Fruit fly (Drosophila melanogaster) whole organism, embryonic: ENCODE results near the gene CG6195.

Source experiments
- Adf1 ChIP-seq: fragments of 200-800 bp; sonication (Bioruptor generic); IDR thresholded peaks from 2 replicates; pipeline ENCODE4 v1.3.6; 2022; ENCODE audit warnings: missing biosample characterization, missing genetic modification characterization
- C15 ChIP-seq: fragments of 200-800 bp; sonication (Bioruptor generic); IDR thresholded peaks from 3 replicates; pipeline ENCODE4 v1.3.6; 2022; ENCODE audit warnings: missing biosample characterization, missing genetic modification characterization
- CG10431 ChIP-seq: fragments of 200-800 bp; sonication (Bioruptor generic); optimal IDR thresholded peaks from 3 replicates; lab custom pipeline; 2018; ENCODE audit warnings: missing biosample characterization, mild to moderate bottlenecking, missing genetic modification characterization
- CG11085 ChIP-seq: fragments of 200-800 bp; sonication (Bioruptor generic); IDR thresholded peaks from 2 replicates; pipeline ENCODE4 v1.3.6; 2022; ENCODE audit warnings: missing biosample characterization, missing genetic modification characterization
- CG11560 ChIP-seq: fragments of 200-800 bp; sonication (Bioruptor generic); IDR thresholded peaks from 3 replicates; pipeline ENCODE4 v1.3.6; 2022; ENCODE audit warnings: missing biosample characterization, missing genetic modification characterization
- CG13287 ChIP-seq: fragments of 200-800 bp; sonication (Bioruptor generic); IDR thresholded peaks from 2 replicates; pipeline ENCODE4 v1.3.6; 2022; ENCODE audit warnings: missing biosample characterization, missing genetic modification characterization; ENCODE audit not compliant: partially characterized antibody
- CG18011 ChIP-seq: fragments of 200-800 bp; sonication (Bioruptor generic); optimal IDR thresholded peaks from 2 replicates; lab custom pipeline; 2017; ENCODE audit warnings: missing biosample characterization, missing genetic modification characterization, mild to moderate bottlenecking, moderate library complexity, missing genotype
- CG18764 ChIP-seq: fragments of 200-800 bp; sonication (Bioruptor generic); optimal IDR thresholded peaks from 3 replicates; lab custom pipeline; 2016; ENCODE audit warnings: missing biosample characterization, missing genetic modification characterization
- CG33557 ChIP-seq: fragments of 200-800 bp; sonication (Bioruptor generic); optimal IDR thresholded peaks from 2 replicates; lab custom pipeline; 2019; ENCODE audit warnings: missing biosample characterization, mild to moderate bottlenecking, missing genetic modification characterization, moderate library complexity
- CG4404 ChIP-seq: fragments of 200-800 bp; sonication (Bioruptor generic); IDR thresholded peaks from 2 replicates; pipeline ENCODE4 v1.3.6; 2022; ENCODE audit warnings: missing biosample characterization, missing genetic modification characterization
- CG6175 ChIP-seq: fragments of 200-800 bp; sonication (Bioruptor generic); IDR thresholded peaks from 3 replicates; pipeline ENCODE4 v1.3.6; 2022; ENCODE audit warnings: missing biosample characterization, missing genetic modification characterization
- CG7928 ChIP-seq: fragments of 200-800 bp; sonication (Bioruptor generic); optimal IDR thresholded peaks from 2 replicates; lab custom pipeline; 2017; ENCODE audit warnings: missing biosample characterization, mild to moderate bottlenecking, missing genetic modification characterization
- CG9215 ChIP-seq: fragments of 200-800 bp; sonication (Bioruptor generic); IDR thresholded peaks from 2 replicates; pipeline ENCODE4 v1.3.6; 2022; ENCODE audit warnings: missing biosample characterization, missing genetic modification characterization
- CG9727 ChIP-seq: fragments of 200-800 bp; sonication (Bioruptor generic); optimal IDR thresholded peaks from 3 replicates; lab custom pipeline; 2017; ENCODE audit warnings: missing biosample characterization, mild to moderate bottlenecking, missing genetic modification characterization
- CoRest ChIP-seq: fragments of 200-800 bp; sonication (Bioruptor generic); optimal IDR thresholded peaks from 3 replicates; lab custom pipeline; 2018; ENCODE audit warnings: missing biosample characterization, mild to moderate bottlenecking, missing genetic modification characterization, moderate library complexity
- D ChIP-seq, 2 experiments: fragments of 200-800 bp in 1 of 2; fragments of >200 bp in 1 of 2; sonication (Bioruptor generic) in 1 of 2; optimal IDR thresholded peaks; 2 replicates in 1 of 2; 3 replicates in 1 of 2; lab custom pipeline; 2017; ENCODE audit warnings: mild to moderate bottlenecking in 1 of 2, missing biosample characterization in 1 of 2, missing genetic modification characterization in 1 of 2, missing genetic modification reagents in 1 of 2
- D19B ChIP-seq: fragments of 200-800 bp; sonication (Bioruptor generic); optimal IDR thresholded peaks from 2 replicates; lab custom pipeline; 2017; ENCODE audit warnings: missing biosample characterization, mild to moderate bottlenecking, missing genetic modification characterization
- Dfd ChIP-seq, 2 experiments: fragments of >200 bp; optimal IDR thresholded peaks; 2 replicates each; lab custom pipeline; 2017; ENCODE audit warnings: missing biosample characterization in 2 of 2, missing genetic modification characterization in 2 of 2
- Doc2 ChIP-seq: fragments of 200-800 bp; sonication (Bioruptor generic); IDR thresholded peaks from 2 replicates; pipeline ENCODE4 v1.3.6; 2022; ENCODE audit warnings: missing biosample characterization, missing genetic modification characterization
- Doc3 ChIP-seq: fragments of 200-800 bp; sonication (Bioruptor generic); IDR thresholded peaks from 3 replicates; pipeline ENCODE4 v1.3.6; 2022; ENCODE audit warnings: missing biosample characterization, missing genetic modification characterization; ENCODE audit not compliant: partially characterized antibody
- Drgx ChIP-seq: fragments of 200-800 bp; sonication (Bioruptor generic); IDR thresholded peaks from 2 replicates; pipeline ENCODE4 v1.3.6; 2022; ENCODE audit warnings: missing biosample characterization, missing genetic modification characterization
- ERR ChIP-seq: fragments of 200-800 bp; sonication (Bioruptor generic); optimal IDR thresholded peaks from 2 replicates; lab custom pipeline; 2016; ENCODE audit warnings: missing biosample characterization, missing genetic modification characterization
- Eip74EF ChIP-seq, 2 experiments: fragments of 200-800 bp in 1 of 2; fragments of >200 bp in 1 of 2; sonication (Bioruptor generic) in 1 of 2; optimal IDR thresholded peaks; 2 replicates each; lab custom pipeline; 2017 to 2019; ENCODE audit warnings: missing biosample characterization in 2 of 2, missing genetic modification characterization in 2 of 2, mild to moderate bottlenecking in 1 of 2, moderate library complexity in 1 of 2
- Fer2 ChIP-seq: fragments of 200-800 bp; sonication (Bioruptor generic); optimal IDR thresholded peaks from 2 replicates; lab custom pipeline; 2018; ENCODE audit warnings: missing biosample characterization, mild to moderate bottlenecking, missing genetic modification characterization, moderate library complexity
- HmgZ ChIP-seq: fragments of 200-800 bp; sonication (Bioruptor generic); optimal IDR thresholded peaks from 2 replicates; lab custom pipeline; 2018; ENCODE audit warnings: missing biosample characterization, mild to moderate bottlenecking, missing genetic modification characterization
- Hr39 ChIP-seq: fragments of >200 bp; optimal IDR thresholded peaks from 2 replicates; lab custom pipeline; 2017
- NC2β ChIP-seq: fragments of 200-800 bp; sonication (Bioruptor generic); optimal IDR thresholded peaks from 2 replicates; lab custom pipeline; 2016; ENCODE audit warnings: missing biosample characterization, missing genetic modification characterization
- Poxn ChIP-seq: fragments of 200-800 bp; sonication (Bioruptor generic); IDR thresholded peaks from 2 replicates; pipeline ENCODE4 v1.3.6; 2022; ENCODE audit warnings: missing biosample characterization, missing genetic modification characterization
- Taf1 ChIP-seq: fragments of 200-800 bp; sonication (Bioruptor generic); IDR thresholded peaks from 2 replicates; pipeline ENCODE4 v1.3.6; 2022; ENCODE audit warnings: missing biosample characterization, missing genetic modification characterization
- abd-A ChIP-seq: fragments of 200-800 bp; sonication (Bioruptor generic); optimal IDR thresholded peaks from 3 replicates; lab custom pipeline; 2019; ENCODE audit warnings: missing biosample characterization, mild to moderate bottlenecking, missing genetic modification characterization, moderate library complexity
- amos ChIP-seq: fragments of 200-800 bp; sonication (Bioruptor generic); IDR thresholded peaks from 2 replicates; pipeline ENCODE4 v1.3.6; 2022; ENCODE audit warnings: missing biosample characterization, missing genetic modification characterization; ENCODE audit not compliant: partially characterized antibody
- cad ChIP-seq: fragments of >200 bp; optimal IDR thresholded peaks from 2 replicates; lab custom pipeline; 2017; ENCODE audit warnings: missing biosample characterization, missing genetic modification characterization
- chn ChIP-seq: fragments of 200-800 bp; sonication (Bioruptor generic); optimal IDR thresholded peaks from 2 replicates; lab custom pipeline; 2016; ENCODE audit warnings: missing biosample characterization, missing genetic modification characterization
- ci ChIP-seq: fragments of 200-800 bp; sonication (Bioruptor generic); IDR thresholded peaks from 3 replicates; pipeline ENCODE4 v1.3.6; 2022; ENCODE audit warnings: missing biosample characterization, missing genetic modification characterization
- danr ChIP-seq: fragments of 200-800 bp; sonication (Bioruptor generic); IDR thresholded peaks from 2 replicates; pipeline ENCODE4 v1.3.6; 2022; ENCODE audit warnings: missing biosample characterization, missing genetic modification characterization
- dimm ChIP-seq: fragments of 200-800 bp; sonication (Bioruptor generic); IDR thresholded peaks from 2 replicates; pipeline ENCODE4 v1.3.6; 2022; ENCODE audit warnings: missing biosample characterization, missing genetic modification characterization
- esg ChIP-seq: fragments of 200-800 bp; sonication (Bioruptor generic); conservative IDR thresholded peaks from 2 replicates; pipeline ENCODE4 v1.3.6; 2022; ENCODE audit warnings: missing biosample characterization, missing genetic modification characterization
- eyg ChIP-seq: fragments of 200-800 bp; sonication (Bioruptor generic); optimal IDR thresholded peaks from 3 replicates; lab custom pipeline; 2016; ENCODE audit warnings: missing biosample characterization, missing genetic modification characterization
- fd102C ChIP-seq: fragments of 200-800 bp; sonication (Bioruptor generic); optimal IDR thresholded peaks from 2 replicates; lab custom pipeline; 2018; ENCODE audit warnings: missing biosample characterization, mild to moderate bottlenecking, missing genetic modification characterization, moderate library complexity
- fu2 ChIP-seq: fragments of 200-800 bp; sonication (Bioruptor generic); optimal IDR thresholded peaks from 2 replicates; lab custom pipeline; 2016; ENCODE audit warnings: missing biosample characterization, missing genetic modification characterization
- gsb-n ChIP-seq: fragments of 200-800 bp; sonication (Bioruptor generic); optimal IDR thresholded peaks from 3 replicates; lab custom pipeline; 2018; ENCODE audit warnings: missing biosample characterization, mild to moderate bottlenecking, missing genetic modification characterization
- hth ChIP-seq: fragments of >200 bp; optimal IDR thresholded peaks from 2 replicates; lab custom pipeline; 2017; ENCODE audit warnings: inconsistent platforms
- kah ChIP-seq: fragments of 200-800 bp; sonication (Bioruptor generic); optimal IDR thresholded peaks from 2 replicates; lab custom pipeline; 2018; ENCODE audit warnings: missing biosample characterization, mild to moderate bottlenecking, missing genetic modification characterization
- maf-S ChIP-seq: fragments of 200-800 bp; sonication (Bioruptor generic); optimal IDR thresholded peaks from 2 replicates; lab custom pipeline; 2016; ENCODE audit warnings: missing biosample characterization, missing genetic modification characterization
- nerfin-1 ChIP-seq: fragments of 200-800 bp; sonication (Bioruptor generic); optimal IDR thresholded peaks from 3 replicates; lab custom pipeline; 2019; ENCODE audit warnings: missing biosample characterization, mild to moderate bottlenecking, missing genetic modification characterization, moderate library complexity
- psq ChIP-seq: fragments of 200-800 bp; sonication (Bioruptor generic); optimal IDR thresholded peaks from 2 replicates; lab custom pipeline; 2017; ENCODE audit warnings: missing biosample characterization, missing genetic modification characterization
- slbo ChIP-seq: fragments of 200-800 bp; sonication (Bioruptor generic); IDR thresholded peaks from 2 replicates; pipeline ENCODE4 v1.3.6; 2022; ENCODE audit warnings: missing biosample characterization, missing genetic modification characterization
- slou ChIP-seq: fragments of 200-800 bp; sonication (Bioruptor generic); optimal IDR thresholded peaks from 3 replicates; lab custom pipeline; 2016; ENCODE audit warnings: missing biosample characterization, missing genetic modification characterization
- ssp ChIP-seq: fragments of 200-800 bp; sonication (Bioruptor generic); IDR thresholded peaks from 2 replicates; pipeline ENCODE4 v1.3.6; 2022; ENCODE audit warnings: missing biosample characterization, missing genetic modification characterization
- tio ChIP-seq: fragments of 200-800 bp; sonication (Bioruptor generic); optimal IDR thresholded peaks from 2 replicates; lab custom pipeline; 2017; ENCODE audit warnings: missing biosample characterization, missing genetic modification characterization, inconsistent platforms
- usp ChIP-seq: fragments of >200 bp; optimal IDR thresholded peaks from 2 replicates; lab custom pipeline; 2017; ENCODE audit warnings: missing biosample characterization, missing genetic modification characterization
- vfl ChIP-seq: fragments of 200-800 bp; sonication (Bioruptor generic); optimal IDR thresholded peaks from 2 replicates; lab custom pipeline; 2016; ENCODE audit warnings: missing biosample characterization, missing genetic modification characterization
- vnd ChIP-seq: fragments of 200-800 bp; sonication (Bioruptor generic); IDR thresholded peaks from 3 replicates; pipeline ENCODE4 v1.3.6; 2022; ENCODE audit warnings: missing biosample characterization, missing genetic modification characterization; ENCODE audit not compliant: partially characterized antibody

CG6195 gene

dm6 chr3R:19642893-19643270, 5.3 kb downstream of the CG6195 start (continued):
- TF ChIP-seq CG10431 (no peak), Fer2 (tag; lab: Kevin White, UChicago) (no peak), CG6175 (GFP tag; lab: Robert Waterston, UW) (no peak), CG4404 (GFP tag; lab: Robert Waterston, UW) (no peak), NC2β (GFP tag; lab: Kevin White, UChicago) (no peak), C15 (GFP tag; lab: Robert Waterston, UW) (no peak), abd-A (no peak), esg (GFP tag; lab: Robert Waterston, UW) (no peak), Taf1 (GFP tag; lab: Robert Waterston, UW) (no peak), Drgx (no peak), fu2 (no peak), cad (GFP tag; lab: Kevin White, UChicago) (no peak), CG9727 (GFP tag; lab: Kevin White, UChicago) (no peak), CG18764 (GFP tag; lab: Kevin White, UChicago) (no peak), HmgZ (tag; lab: Kevin White, UChicago) (no peak), CG11560 (tag; lab: Robert Waterston, UW) (no peak), Doc2 (GFP tag; lab: Robert Waterston, UW) (no peak), ci (GFP tag; lab: Robert Waterston, UW) (no peak), Poxn (GFP tag; lab: Robert Waterston, UW) (no peak), Doc3 (GFP tag; lab: Robert Waterston, UW) (peak; percentile 81), eyg (no peak), CG7928 (GFP tag; lab: Kevin White, UChicago) (no peak), amos (GFP tag; lab: Robert Waterston, UW) (peak; percentile 76; the same call in 1 of the 2 replicates), fd102C (no peak), CG9215 (GFP tag; lab: Robert Waterston, UW) (no peak), maf-S (no peak), vnd (GFP tag; lab: Robert Waterston, UW) (peak; percentile 67; the same call in 1 of the 3 replicates), chn (GFP tag; lab: Kevin White, UChicago) (no peak), nerfin-1 (no peak), psq (GFP tag; lab: Kevin White, UChicago) (no peak), CG33557 (GFP tag; lab: Kevin White, UChicago) (no peak), tio (GFP tag; lab: Kevin White, UChicago) (no peak), CG13287 (peak; percentile 80), danr (GFP tag; lab: Robert Waterston, UW) (no peak), ssp (no peak), dimm (no peak), Adf1 (no peak), Eip74EF (GFP tag; optimal IDR thresholded peaks at IDR 0.05; lab: Kevin White, UChicago) (no peak), slou (no peak), Dfd (GFP tag; optimal IDR thresholded peaks at IDR 0.05; lab: Kevin White, UChicago) (no peak), CG18011 (GFP tag; lab: Kevin White, UChicago) (peak; percentile 84), usp (GFP tag; lab: Kevin White, UChicago) (no peak), slbo (peak; percentile 21; the same call in 1 of the 2 replicates), D (optimal IDR thresholded peaks at IDR 0.05; lab: Kevin White, UChicago) (no peak), D (GFP tag; optimal IDR thresholded peaks at IDR 0.05; lab: Kevin White, UChicago) (no peak), Hr39 (lab: Kevin White, UChicago) (no peak), hth (no peak), CoRest (tag; lab: Kevin White, UChicago) (no peak), gsb-n (tag; lab: Kevin White, UChicago) (no peak), vfl (GFP tag; lab: Kevin White, UChicago) (no peak), ERR (GFP tag; lab: Kevin White, UChicago) (no peak), D19B (GFP tag; lab: Kevin White, UChicago) (no peak), CG11085 (GFP tag; lab: Robert Waterston, UW) (no peak), kah (no peak)
